Worm (Caenorhabditis elegans): Measurements from ENCODE around the gene unc-50.

unc-50 gene

ce11 chrIII:10284214-10284613 is 33.7 kb downstream of the unc-50 start (continued):
- TF ChIP-seq rnt-1 (tag; optimal IDR thresholded peaks at IDR 0.05): peak; percentile 28
- no peak for TF ChIP-seq hpl-2 (GFP tag; optimal IDR thresholded peaks at IDR 0.05)
- TF ChIP-seq elt-3 (tag; optimal IDR thresholded peaks at IDR 0.05): no peak
- TF ChIP-seq lin-13 (GFP tag; optimal IDR thresholded peaks at IDR 0.05): no peak
- TF ChIP-seq egl-27 (tag; optimal IDR thresholded peaks at IDR 0.05): peak in 1 of 2 experiments; percentile 22
- TF ChIP-seq dpl-1 (GFP tag; optimal IDR thresholded peaks at IDR 0.05): peak in 2 of 3 experiments; percentile 25 to 33
- peak; percentile 82 for TF ChIP-seq fkh-10 (GFP tag; optimal IDR thresholded peaks at IDR 0.05)
- TF ChIP-seq snpc-4 (tag; optimal IDR thresholded peaks at IDR 0.05): peak; percentile 16
- TF ChIP-seq nhr-20 (tag; optimal IDR thresholded peaks at IDR 0.05): peak; percentile 11
- TF ChIP-seq sox-4 (tag; optimal IDR thresholded peaks at IDR 0.05): no peak

- TF ChIP-seq irx-1 (tag; optimal IDR thresholded peaks at IDR 0.05) (no peak), fos-1 (tag; optimal IDR thresholded peaks at IDR 0.05) (no peak), grh-1 (GFP tag; IDR thresholded peaks at IDR 0.05) (no peak), nhr-11 (tag; optimal IDR thresholded peaks at IDR 0.05) (no peak), rnt-1 (tag; optimal IDR thresholded peaks at IDR 0.05) (no peak)
These were observed 39.1 kb downstream of the unc-50 start, which contains the start of gene pad-2 for ce11 chrIII:10278826-10279225. pad-2 (plus strand) TSS chrIII:10279126.

ce11 chrIII:10271807-10272206 is 46.2 kb downstream of the unc-50 start:
- TF ChIP-seq mef-2 (tag; optimal IDR thresholded peaks at IDR 0.05) (no peak), efl-1 (optimal IDR thresholded peaks at IDR 0.05) (no peak), efl-1 (GFP tag; optimal IDR thresholded peaks at IDR 0.05 in 1 of 2) (peak in 1 of 2 experiments; percentile 70), nhr-77 (tag; optimal IDR thresholded peaks at IDR 0.05) (no peak), egl-27 (tag; optimal IDR thresholded peaks at IDR 0.05) (no peak)

- TF ChIP-seq nhr-84 (tag; optimal IDR thresholded peaks at IDR 0.05): no peak
- no peak for TF ChIP-seq nhr-28 (tag; optimal IDR thresholded peaks at IDR 0.05)
- TF ChIP-seq fkh-8 (tag; optimal IDR thresholded peaks at IDR 0.05): peak; percentile 87
- no peak for TF ChIP-seq nhr-12 (tag; optimal IDR thresholded peaks at IDR 0.05)
- peak; percentile 83 for TF ChIP-seq swsn-7 (tag; optimal IDR thresholded peaks at IDR 0.05)
- TF ChIP-seq snu-23 (GFP tag; optimal IDR thresholded peaks at IDR 0.05): peak; percentile 88
- no peak for TF ChIP-seq hlh-4 (tag; optimal IDR thresholded peaks at IDR 0.05)
- peak; percentile 40 for TF ChIP-seq F16B12.6 (tag; optimal IDR thresholded peaks at IDR 0.05)
- peak; percentile 16 for TF ChIP-seq skn-1 (tag; optimal IDR thresholded peaks at IDR 0.05)
- TF ChIP-seq irx-1 (tag; optimal IDR thresholded peaks at IDR 0.05): peak; percentile 86
- no peak for TF ChIP-seq fos-1 (tag; optimal IDR thresholded peaks at IDR 0.05)
- TF ChIP-seq nhr-90 (tag; optimal IDR thresholded peaks at IDR 0.05; ENCODE audit: poor library complexity): peak; percentile 93
- no peak for TF ChIP-seq unc-30 (tag; optimal IDR thresholded peaks at IDR 0.05)
- TF ChIP-seq zag-1 (tag; optimal IDR thresholded peaks at IDR 0.05): no peak
- TF ChIP-seq elt-2 (tag; optimal IDR thresholded peaks at IDR 0.05): peak; percentile 40
- TF ChIP-seq sptf-1 (tag; optimal IDR thresholded peaks at IDR 0.05): no peak
- no peak for TF ChIP-seq mef-2 (tag; optimal IDR thresholded peaks at IDR 0.05)
- TF ChIP-seq ceh-82 (tag; optimal IDR thresholded peaks at IDR 0.05): peak; percentile 32 to 56 (median 53)
- peak; percentile 76 for TF ChIP-seq C04F5.9 (tag; optimal IDR thresholded peaks at IDR 0.05)
- TF ChIP-seq ztf-4 (tag; optimal IDR thresholded peaks at IDR 0.05): no peak
- TF ChIP-seq jun-1 (tag; optimal IDR thresholded peaks at IDR 0.05): peak; percentile 9
- peak; percentile 87 for TF ChIP-seq pax-3 (tag; optimal IDR thresholded peaks at IDR 0.05)
- TF ChIP-seq grh-1 (GFP tag; IDR thresholded peaks at IDR 0.05): peak; percentile 96
- TF ChIP-seq tbx-2 (tag; optimal IDR thresholded peaks at IDR 0.05): peak; percentile 94
- TF ChIP-seq vab-15 (tag; optimal IDR thresholded peaks at IDR 0.05): peak; percentile 72
- TF ChIP-seq lin-13 (GFP tag; optimal IDR thresholded peaks at IDR 0.05): peak; percentile 34
- TF ChIP-seq nhr-20 (tag; optimal IDR thresholded peaks at IDR 0.05): peak; percentile 77
- peak; percentile 87 for TF ChIP-seq dsc-1 (tag; optimal IDR thresholded peaks at IDR 0.05)
- peak; percentile 50 for TF ChIP-seq nhr-77 (tag; optimal IDR thresholded peaks at IDR 0.05)
- TF ChIP-seq egl-27 (tag; optimal IDR thresholded peaks at IDR 0.05): no peak
- TF ChIP-seq lin-39 (tag; optimal IDR thresholded peaks at IDR 0.05): no peak
- TF ChIP-seq mab-9 (GFP tag; IDR thresholded peaks at IDR 0.05): peak; percentile 99
- TF ChIP-seq unc-62 (GFP tag; optimal IDR thresholded peaks at IDR 0.05): no peak
- TF ChIP-seq snpc-4 (tag; optimal IDR thresholded peaks at IDR 0.05): no peak
- TF ChIP-seq ceh-90 (tag; optimal IDR thresholded peaks at IDR 0.05): peak; percentile 85
- TF ChIP-seq nhr-237 (tag; optimal IDR thresholded peaks at IDR 0.05): no peak
- no peak for TF ChIP-seq mdl-1 (tag; optimal IDR thresholded peaks at IDR 0.05)
- TF ChIP-seq rnt-1 (tag; optimal IDR thresholded peaks at IDR 0.05): peak; percentile 99
These were observed 47.1 kb downstream of the unc-50 start, which contains the start of gene cnk-1 for ce11 chrIII:10270778-10271307. cnk-1 (plus strand) TSS chrIII:10271257.

All from whole organism, L1 larva.